Fruit fly (Drosophila melanogaster) whole organism, pupa: ENCODE results near the gene Tctp.

Experiments
- CG32121 ChIP-seq: fragments of 200-800 bp; sonication (Bioruptor generic); IDR thresholded peaks from 2 replicates; pipeline ENCODE4 v1.3.6; 2022; ENCODE audit warnings: missing biosample characterization, missing genetic modification characterization
- Pif1B ChIP-seq: fragments of 200-800 bp; sonication (Bioruptor generic); optimal IDR thresholded peaks from 3 replicates; lab custom pipeline; 2016; ENCODE audit warnings: missing biosample characterization, missing genetic modification characterization
- Snoo ChIP-seq: fragments of 200-800 bp; sonication (Bioruptor generic); optimal IDR thresholded peaks from 3 replicates; lab custom pipeline; 2017; ENCODE audit warnings: missing biosample characterization, mild to moderate bottlenecking, missing genetic modification characterization, inconsistent platforms
- rn ChIP-seq: fragments of 200-800 bp; sonication (Bioruptor generic); IDR thresholded peaks from 2 replicates; pipeline ENCODE4 v1.3.6; 2022; ENCODE audit warnings: missing biosample characterization, missing genetic modification characterization

dm6 chr3R:11195792-11196191 lies 14.3 kb upstream of the Tctp start, which contains the start of gene CG18577:
- no peak for TF ChIP-seq CG32121
- no peak for TF ChIP-seq rn
- TF ChIP-seq Snoo = no peak
- no peak for TF ChIP-seq Pif1B
